Worm (Caenorhabditis elegans) whole organism, young adult: ENCODE results near the gene srx-90.

Experiments used
- D2030.7 ChIP-seq: fragments of 200-800 bp; sonication (Bioruptor generic); IDR thresholded peaks from 2 replicates; pipeline ENCODE4 v1.3.6; 2022; ENCODE audit warnings: missing genetic modification reagents, missing genetic modification characterization, missing compliant biosample characterization
- F22D6.2 ChIP-seq: sonication (generic microtip); optimal IDR thresholded peaks from 2 replicates; lab custom pipeline; 2016; ENCODE audit warnings: mild to moderate bottlenecking, missing genetic modification characterization, missing compliant biosample characterization
- F33H1.4 ChIP-seq: fragments of 200-800 bp; sonication (Bioruptor generic); IDR thresholded peaks from 2 replicates; pipeline ENCODE4 v1.3.6; 2022; ENCODE audit warnings: missing genetic modification reagents, missing genetic modification characterization, missing compliant biosample characterization
- K11D2.4 ChIP-seq: fragments of 200-800 bp; sonication (Bioruptor generic); IDR thresholded peaks from 2 replicates; pipeline ENCODE4 v1.3.6; 2022; ENCODE audit warnings: missing genetic modification reagents, missing genetic modification characterization, missing compliant biosample characterization
- Y53G8AR.9 ChIP-seq: fragments of 200-800 bp; sonication (Bioruptor generic); conservative IDR thresholded peaks from 2 replicates; pipeline ENCODE4 v1.3.6; 2022; ENCODE audit warnings: missing genetic modification reagents, missing genetic modification characterization, missing compliant biosample characterization
- athp-1 ChIP-seq: sonication (generic microtip); optimal IDR thresholded peaks from 2 replicates; lab custom pipeline; 2017; ENCODE audit warnings: mild to moderate bottlenecking, missing genetic modification characterization, missing compliant biosample characterization
- bed-1 ChIP-seq: fragments of 200-800 bp; sonication (Bioruptor generic); IDR thresholded peaks from 2 replicates; pipeline ENCODE4 v1.3.6; 2022; ENCODE audit warnings: missing genetic modification reagents, missing genetic modification characterization, missing compliant biosample characterization
- hmg-20 ChIP-seq: fragments of 200-800 bp; sonication (Bioruptor generic); IDR thresholded peaks from 2 replicates; pipeline ENCODE4 v1.3.6; 2022; ENCODE audit warnings: missing genetic modification reagents, missing genetic modification characterization, missing compliant biosample characterization
- lin-54 ChIP-seq: fragments of 200-800 bp; sonication (Bioruptor generic); optimal IDR thresholded peaks from 2 replicates; lab custom pipeline; 2018; ENCODE audit warnings: mild to moderate bottlenecking, missing genetic modification characterization, missing compliant biosample characterization
- lsy-27 ChIP-seq: sonication (generic microtip); optimal IDR thresholded peaks from 2 replicates; lab custom pipeline; 2017; ENCODE audit warnings: missing genetic modification characterization, mild to moderate bottlenecking, missing compliant biosample characterization, antibody characterized with exemption, missing genotype, borderline replicate concordance; ENCODE audit not compliant: insufficient read depth
- nfya-1 ChIP-seq: sonication (generic microtip); optimal IDR thresholded peaks from 2 replicates; lab custom pipeline; 2017; ENCODE audit warnings: antibody characterized with exemption, missing compliant biosample characterization, missing genetic modification characterization, borderline replicate concordance; ENCODE audit not compliant: insufficient read depth
- pha-4 ChIP-seq: fragments of 150-350 bp; sonication (generic microtip); optimal IDR thresholded peaks from 2 replicates; lab custom pipeline; 2014; ENCODE audit warnings: missing biosample characterization, missing genetic modification reagents, missing genetic modification characterization
- snpc-4 ChIP-seq, 5 experiments: fragments of 150-350 bp in 1 of 5; sonication (generic microtip) in 4 of 5; optimal IDR thresholded peaks; 2 replicates each; lab custom pipeline; 2014 to 2018; ENCODE audit warnings: missing genetic modification characterization in 5 of 5, missing biosample characterization in 3 of 5, antibody characterized with exemption in 2 of 5, mild to moderate bottlenecking in 2 of 5, missing compliant biosample characterization in 2 of 5, missing genotype in 2 of 5, moderate library complexity in 2 of 5, missing genetic modification reagents in 1 of 5
- xnd-1 ChIP-seq: sonication (generic microtip); optimal IDR thresholded peaks from 2 replicates; lab custom pipeline; 2016; ENCODE audit warnings: missing genotype, missing genetic modification reagents, missing genetic modification characterization, missing compliant biosample characterization

- no peak for TF ChIP-seq F22D6.2 (tag; lab: Kevin White, UChicago)
- no peak for TF ChIP-seq bed-1 (GFP tag; lab: Robert Waterston, UW)
- peak; percentile 64 for TF ChIP-seq D2030.7 (GFP tag; lab: Robert Waterston, UW)
- no peak for TF ChIP-seq hmg-20 (GFP tag; lab: Robert Waterston, UW)
- TF ChIP-seq lsy-27: no peak
- peak; percentile 86 for TF ChIP-seq xnd-1 (tag; lab: Kevin White, UChicago)
- no peak for TF ChIP-seq nfya-1 (tag; lab: Kevin White, UChicago)
- TF ChIP-seq K11D2.4 (GFP tag; lab: Robert Waterston, UW): no peak
- no peak for TF ChIP-seq Y53G8AR.9 (GFP tag; lab: Robert Waterston, UW)
- peak; percentile 66 for TF ChIP-seq F33H1.4 (GFP tag; lab: Robert Waterston, UW)
- no peak for TF ChIP-seq pha-4 (tag; lab: Kevin White, UChicago)
- no peak for TF ChIP-seq snpc-4 (GFP tag; optimal IDR thresholded peaks at IDR 0.05; lab: Kevin White, UChicago)
- TF ChIP-seq snpc-4 (tag; optimal IDR thresholded peaks at IDR 0.05; lab: Kevin White, UChicago): peak in 1 of 4 experiments; percentile 49
- peak; percentile 57 for TF ChIP-seq lin-54 (GFP tag; lab: Kevin White, UChicago)
- TF ChIP-seq athp-1 (tag; lab: Kevin White, UChicago): no peak
Observed at ce11 chrV:11554260-11554659, 26.7 kb upstream of the srx-90 start, which contains the start of gene duo-1.
